Fruit fly (Drosophila melanogaster) whole organism, embryonic: ENCODE data around the gene prd1.
A peak's percentile ranks its signal among the peaks of the same experiment; 100 is the strongest.

Source experiments
- CG10267 ChIP-seq: fragments of 200-800 bp; sonication (Bioruptor generic); optimal IDR thresholded peaks from 2 replicates; lab custom pipeline; 2018; ENCODE audit warnings: missing biosample characterization, mild to moderate bottlenecking, missing genetic modification characterization, moderate library complexity
- CG11093 ChIP-seq: fragments of 200-800 bp; sonication (Bioruptor generic); IDR thresholded peaks from 3 replicates; pipeline ENCODE4 v1.3.6; 2022; ENCODE audit warnings: missing biosample characterization, missing genetic modification characterization
- CG12155 ChIP-seq: fragments of 200-800 bp; sonication (Bioruptor generic); optimal IDR thresholded peaks from 3 replicates; lab custom pipeline; 2016; ENCODE audit warnings: missing biosample characterization, missing genetic modification characterization
- CG13894 ChIP-seq: fragments of 200-800 bp; sonication (Bioruptor generic); optimal IDR thresholded peaks from 3 replicates; lab custom pipeline; 2018; ENCODE audit warnings: missing biosample characterization, mild to moderate bottlenecking, missing genetic modification characterization, moderate library complexity
- CG15269 ChIP-seq: fragments of 200-800 bp; sonication (Bioruptor generic); optimal IDR thresholded peaks from 2 replicates; lab custom pipeline; 2018; ENCODE audit warnings: missing biosample characterization, mild to moderate bottlenecking, missing genetic modification characterization, moderate library complexity
- CG1529 ChIP-seq: fragments of 200-800 bp; sonication (Bioruptor generic); optimal IDR thresholded peaks from 3 replicates; lab custom pipeline; 2018; ENCODE audit warnings: missing biosample characterization, missing genetic modification characterization
- CG15696 ChIP-seq: fragments of 200-800 bp; sonication (Bioruptor generic); optimal IDR thresholded peaks from 2 replicates; lab custom pipeline; 2019; ENCODE audit warnings: missing biosample characterization, mild to moderate bottlenecking, missing genetic modification characterization, moderate library complexity
- CG32772 ChIP-seq: fragments of 200-800 bp; sonication (Bioruptor generic); IDR thresholded peaks from 2 replicates; pipeline ENCODE4 v1.3.6; 2022; ENCODE audit warnings: missing biosample characterization, missing genetic modification characterization
- CG3407 ChIP-seq: fragments of 200-800 bp; sonication (Bioruptor generic); optimal IDR thresholded peaks from 2 replicates; lab custom pipeline; 2018; ENCODE audit warnings: missing biosample characterization, mild to moderate bottlenecking, missing genetic modification characterization
- CG4360 ChIP-seq: fragments of 200-800 bp; sonication (Bioruptor generic); IDR thresholded peaks from 2 replicates; pipeline ENCODE4 v1.3.6; 2022; ENCODE audit warnings: missing biosample characterization, missing genetic modification characterization
- CG4404 ChIP-seq: fragments of 200-800 bp; sonication (Bioruptor generic); IDR thresholded peaks from 2 replicates; pipeline ENCODE4 v1.3.6; 2022; ENCODE audit warnings: missing biosample characterization, missing genetic modification characterization
- CG4820 ChIP-seq: fragments of 200-800 bp; sonication (Bioruptor generic); optimal IDR thresholded peaks from 3 replicates; lab custom pipeline; 2016; ENCODE audit warnings: missing biosample characterization, missing genetic modification characterization
- CG6854 ChIP-seq: fragments of 200-800 bp; sonication (Bioruptor generic); optimal IDR thresholded peaks from 3 replicates; lab custom pipeline; 2017; ENCODE audit warnings: missing biosample characterization, mild to moderate bottlenecking, missing genetic modification characterization
- CG7963 ChIP-seq: fragments of 200-800 bp; sonication (Bioruptor generic); IDR thresholded peaks from 3 replicates; pipeline ENCODE4 v1.3.6; 2022; ENCODE audit warnings: missing biosample characterization, missing genetic modification characterization; ENCODE audit not compliant: partially characterized antibody
- CHES-1-like ChIP-seq: fragments of 200-800 bp; sonication (Bioruptor generic); optimal IDR thresholded peaks from 2 replicates; lab custom pipeline; 2016; ENCODE audit warnings: missing biosample characterization, missing genetic modification characterization
- D19B ChIP-seq: fragments of 200-800 bp; sonication (Bioruptor generic); optimal IDR thresholded peaks from 2 replicates; lab custom pipeline; 2017; ENCODE audit warnings: missing biosample characterization, mild to moderate bottlenecking, missing genetic modification characterization
- Dip2 ChIP-seq: fragments of 200-800 bp; sonication (Bioruptor generic); IDR thresholded peaks from 2 replicates; pipeline ENCODE4 v1.3.6; 2022; ENCODE audit warnings: missing biosample characterization, missing genetic modification characterization
- E2f2 ChIP-seq: fragments of 200-800 bp; sonication (Bioruptor generic); IDR thresholded peaks from 2 replicates; pipeline ENCODE4 v1.3.6; 2022; ENCODE audit warnings: missing biosample characterization, missing genetic modification characterization
- HLH54F ChIP-seq: fragments of 200-800 bp; sonication (Bioruptor generic); optimal IDR thresholded peaks from 3 replicates; lab custom pipeline; 2016; ENCODE audit warnings: missing biosample characterization, missing genetic modification characterization
- Lpt ChIP-seq: fragments of >200 bp; optimal IDR thresholded peaks from 2 replicates; lab custom pipeline; 2018; ENCODE audit warnings: missing biosample characterization, missing genetic modification characterization
- Med ChIP-seq: fragments of 200-800 bp; sonication (Bioruptor generic); peaks from one replicate; lab custom pipeline; 2016; ENCODE audit warnings: missing biosample characterization, missing genetic modification characterization, mild to moderate bottlenecking, inconsistent platforms, moderate library complexity
- Ptx1 ChIP-seq: fragments of 200-800 bp; sonication (Bioruptor generic); IDR thresholded peaks from 2 replicates; pipeline ENCODE4 v1.3.6; 2022; ENCODE audit warnings: missing biosample characterization, missing genetic modification characterization
- Rfx ChIP-seq: fragments of 200-800 bp; sonication (Bioruptor generic); IDR thresholded peaks from 2 replicates; pipeline ENCODE4 v1.3.6; 2022; ENCODE audit warnings: missing biosample characterization, missing genetic modification characterization
- Trl ChIP-seq, 3 experiments: fragments of >200 bp in 2 of 3; fragments of 200-800 bp in 1 of 3; sonication (Bioruptor generic) in 1 of 3; optimal IDR thresholded peaks; 2 replicates in 1 of 3; 3 replicates in 2 of 3; lab custom pipeline; 2016 to 2017; ENCODE audit warnings: missing biosample characterization in 1 of 3, missing genetic modification characterization in 1 of 3
- abd-A ChIP-seq: fragments of 200-800 bp; sonication (Bioruptor generic); optimal IDR thresholded peaks from 3 replicates; lab custom pipeline; 2019; ENCODE audit warnings: missing biosample characterization, mild to moderate bottlenecking, missing genetic modification characterization, moderate library complexity
- cas ChIP-seq: fragments of 200-800 bp; sonication (Bioruptor generic); IDR thresholded peaks from 2 replicates; pipeline ENCODE4 v1.3.6; 2022; ENCODE audit warnings: missing biosample characterization, missing genetic modification characterization
- cg ChIP-seq: fragments of 200-800 bp; sonication (Bioruptor generic); optimal IDR thresholded peaks from 3 replicates; lab custom pipeline; 2019; ENCODE audit warnings: missing biosample characterization, mild to moderate bottlenecking, missing genetic modification characterization, moderate library complexity
- chn ChIP-seq: fragments of 200-800 bp; sonication (Bioruptor generic); optimal IDR thresholded peaks from 2 replicates; lab custom pipeline; 2016; ENCODE audit warnings: missing biosample characterization, missing genetic modification characterization
- ham ChIP-seq: fragments of 200-800 bp; sonication (Bioruptor generic); IDR thresholded peaks from 2 replicates; pipeline ENCODE4 v1.3.6; 2022; ENCODE audit warnings: missing biosample characterization, missing genetic modification characterization
- insv ChIP-seq, 2 experiments: fragments of 200-800 bp; sonication (Bioruptor generic); optimal IDR thresholded peaks; 3 replicates each; lab custom pipeline; 2016 to 2018; ENCODE audit warnings: missing biosample characterization in 2 of 2, missing genetic modification characterization in 2 of 2
- kni ChIP-seq: fragments of 200-800 bp; sonication (Bioruptor generic); optimal IDR thresholded peaks from 3 replicates; lab custom pipeline; 2017; ENCODE audit warnings: mild to moderate bottlenecking, missing biosample characterization, missing genetic modification reagents, missing genetic modification characterization
- nerfin-1 ChIP-seq: fragments of 200-800 bp; sonication (Bioruptor generic); optimal IDR thresholded peaks from 3 replicates; lab custom pipeline; 2019; ENCODE audit warnings: missing biosample characterization, mild to moderate bottlenecking, missing genetic modification characterization, moderate library complexity
- onecut ChIP-seq: fragments of 200-800 bp; sonication (Bioruptor generic); IDR thresholded peaks from 2 replicates; pipeline ENCODE4 v1.3.6; 2022; ENCODE audit warnings: missing biosample characterization, missing genetic modification characterization
- pros ChIP-seq: fragments of 200-800 bp; sonication (Bioruptor generic); optimal IDR thresholded peaks from 3 replicates; lab custom pipeline; 2019; ENCODE audit warnings: missing biosample characterization, mild to moderate bottlenecking, missing genetic modification characterization, moderate library complexity
- row ChIP-seq: fragments of 200-800 bp; sonication (Bioruptor generic); IDR thresholded peaks from 3 replicates; pipeline ENCODE4 v1.3.6; 2022; ENCODE audit warnings: missing biosample characterization, missing genetic modification characterization
- sc ChIP-seq, 3 experiments: fragments of >200 bp in 2 of 3; fragments of 200-800 bp in 1 of 3; sonication (Bioruptor generic) in 1 of 3; optimal IDR thresholded peaks; 2 replicates in 2 of 3; 3 replicates in 1 of 3; lab custom pipeline; 2017; ENCODE audit warnings: mild to moderate bottlenecking in 1 of 3, missing biosample characterization in 1 of 3, missing genetic modification characterization in 1 of 3, missing genetic modification reagents in 1 of 3
- schlank ChIP-seq: fragments of 200-800 bp; sonication (Bioruptor generic); optimal IDR thresholded peaks from 2 replicates; lab custom pipeline; 2018; ENCODE audit warnings: missing biosample characterization, mild to moderate bottlenecking, missing genetic modification characterization
- sens ChIP-seq: fragments of 200-800 bp; sonication (Bioruptor generic); peaks from one replicate; lab custom pipeline; 2016; ENCODE audit warnings: missing biosample characterization, missing genetic modification characterization
- seq ChIP-seq: fragments of 200-800 bp; sonication (Bioruptor generic); IDR thresholded peaks from 2 replicates; pipeline ENCODE4 v1.3.6; 2022; ENCODE audit warnings: missing biosample characterization, missing genetic modification characterization
- slou ChIP-seq: fragments of 200-800 bp; sonication (Bioruptor generic); optimal IDR thresholded peaks from 3 replicates; lab custom pipeline; 2016; ENCODE audit warnings: missing biosample characterization, missing genetic modification characterization
- sqz ChIP-seq: fragments of 200-800 bp; sonication (Bioruptor generic); optimal IDR thresholded peaks from 3 replicates; lab custom pipeline; 2018; ENCODE audit warnings: missing biosample characterization, mild to moderate bottlenecking, missing genetic modification characterization
- tll ChIP-seq, 2 experiments: fragments of 200-800 bp in 1 of 2; fragments of >200 bp in 1 of 2; sonication (Bioruptor generic) in 1 of 2; optimal IDR thresholded peaks; 2 replicates each; lab custom pipeline; 2017 to 2019; ENCODE audit warnings: missing biosample characterization in 2 of 2, missing genetic modification characterization in 2 of 2, mild to moderate bottlenecking in 1 of 2, moderate library complexity in 1 of 2
- toy ChIP-seq: fragments of 200-800 bp; sonication (Bioruptor generic); IDR thresholded peaks from 2 replicates; pipeline ENCODE4 v1.3.6; 2022; ENCODE audit warnings: missing biosample characterization, missing genetic modification characterization
- twi ChIP-seq: fragments of 200-800 bp; optimal IDR thresholded peaks from 2 replicates; lab custom pipeline; 2019; ENCODE audit warnings: missing biosample characterization, mild to moderate bottlenecking, missing genetic modification characterization, moderate library complexity
- z ChIP-seq: fragments of 200-800 bp; sonication (Bioruptor generic); IDR thresholded peaks from 3 replicates; pipeline ENCODE4 v1.3.6; 2022; ENCODE audit warnings: missing biosample characterization, missing genetic modification characterization
- zen ChIP-seq: fragments of 200-800 bp; sonication (Bioruptor generic); optimal IDR thresholded peaks from 3 replicates; lab custom pipeline; 2018; ENCODE audit warnings: missing biosample characterization, mild to moderate bottlenecking, missing genetic modification characterization, moderate library complexity

The prd1 gene

dm6 chr3R:11776068-11776767, 10.6 kb downstream of the prd1 start:
- no peak for TF ChIP-seq CG6854
- peak in 1 of 2 experiments; percentile 16 for TF ChIP-seq tll (GFP tag; optimal IDR thresholded peaks at IDR 0.05; lab: Kevin White, UChicago)
- no peak for TF ChIP-seq HLH54F (GFP tag; lab: Kevin White, UChicago)
- TF ChIP-seq CG10267: no peak
- TF ChIP-seq Dip2: no peak
- TF ChIP-seq CG13894 (tag; lab: Kevin White, UChicago): peak; percentile 24
- no peak for TF ChIP-seq Rfx (GFP tag; lab: Robert Waterston, UW)
- peak; percentile 25 for TF ChIP-seq kni (GFP tag; lab: Kevin White, UChicago)
- TF ChIP-seq CG4404 (GFP tag; lab: Robert Waterston, UW): no peak
- TF ChIP-seq pros: peak; percentile 97
- TF ChIP-seq Lpt (GFP tag; lab: Kevin White, UChicago): no peak
- TF ChIP-seq CG15269: no peak
- no peak for TF ChIP-seq CG7963 (GFP tag; lab: Robert Waterston, UW)
- no peak for TF ChIP-seq CG1529 (GFP tag; lab: Kevin White, UChicago)
- no peak for TF ChIP-seq slou (GFP tag; lab: Kevin White, UChicago)
- no peak for TF ChIP-seq chn
- TF ChIP-seq Med (GFP tag; lab: Kevin White, UChicago): peak; percentile 63
- no peak for TF ChIP-seq Ptx1 (GFP tag; lab: Robert Waterston, UW)
- TF ChIP-seq CG4820 (GFP tag; lab: Kevin White, UChicago): no peak
- TF ChIP-seq insv (GFP tag; optimal IDR thresholded peaks at IDR 0.05; lab: Kevin White, UChicago): no peak
- TF ChIP-seq ham (GFP tag; lab: Robert Waterston, UW): no peak
- TF ChIP-seq cg: peak; percentile 82
- TF ChIP-seq abd-A: peak; percentile 83
- no peak for TF ChIP-seq CG3407 (GFP tag; lab: Kevin White, UChicago)
- TF ChIP-seq CG32772 (GFP tag; lab: Robert Waterston, UW): no peak
- TF ChIP-seq seq: peak; percentile 72; the same call in 1 of the 2 replicates
- no peak for TF ChIP-seq CHES-1-like (GFP tag; lab: Kevin White, UChicago)
- peak in 1 of 2 experiments; percentile 19 for TF ChIP-seq Trl (optimal IDR thresholded peaks at IDR 0.05; lab: Kevin White, UChicago)
- TF ChIP-seq Trl (GFP tag; optimal IDR thresholded peaks at IDR 0.05; lab: Kevin White, UChicago): no peak
- TF ChIP-seq onecut: peak; percentile 75
- TF ChIP-seq row (GFP tag; lab: Robert Waterston, UW): peak; percentile 22; the same call in 1 of the 3 replicates
- TF ChIP-seq sc (optimal IDR thresholded peaks at IDR 0.05; lab: Kevin White, UChicago): no peak
- TF ChIP-seq sc (GFP tag; optimal IDR thresholded peaks at IDR 0.05; lab: Kevin White, UChicago): no peak
- no peak for TF ChIP-seq schlank (tag; lab: Kevin White, UChicago)
- no peak for TF ChIP-seq CG15696 (tag; lab: Kevin White, UChicago)
- TF ChIP-seq zen (tag; lab: Kevin White, UChicago): no peak
- TF ChIP-seq cas (GFP tag; lab: Robert Waterston, UW): no peak
- peak; percentile 94 for TF ChIP-seq twi (tag; lab: Kevin White, UChicago)
- TF ChIP-seq sqz: peak; percentile 13
- TF ChIP-seq z (GFP tag; lab: Robert Waterston, UW): peak; percentile 88
- no peak for TF ChIP-seq CG12155
- TF ChIP-seq D19B (GFP tag; lab: Kevin White, UChicago): peak; percentile 20
- TF ChIP-seq nerfin-1 (tag; lab: Kevin White, UChicago): peak; percentile 42
- no peak for TF ChIP-seq toy (GFP tag; lab: Robert Waterston, UW)
- 0 out of 2 replicates have a peak, but pooled peaks have one; percentile 58 for TF ChIP-seq CG4360 (GFP tag; lab: Robert Waterston, UW)
- TF ChIP-seq E2f2 (GFP tag; lab: Robert Waterston, UW): no peak
- TF ChIP-seq sens: no peak
- no peak for TF ChIP-seq CG11093 (GFP tag; lab: Robert Waterston, UW)
